Worm (Caenorhabditis elegans): ENCODE data around the gene pals-28.

- TF ChIP-seq elt-2 (tag; optimal IDR thresholded peaks at IDR 0.05) (peak; percentile 86), ceh-90 (tag; optimal IDR thresholded peaks at IDR 0.05) (no peak), sptf-1 (tag; optimal IDR thresholded peaks at IDR 0.05) (no peak), unc-62 (GFP tag; optimal IDR thresholded peaks at IDR 0.05) (no peak), nhr-47 (tag; optimal IDR thresholded peaks at IDR 0.05) (no peak), skn-1 (tag; optimal IDR thresholded peaks at IDR 0.05) (peak; percentile 25), ztf-11 (tag; optimal IDR thresholded peaks at IDR 0.05) (no peak), unc-130 (tag; optimal IDR thresholded peaks at IDR 0.05) (no peak), aly-2 (tag; optimal IDR thresholded peaks at IDR 0.05) (no peak), lsy-2 (tag; optimal IDR thresholded peaks at IDR 0.05) (peak; percentile 1 to 29), nhr-76 (tag; optimal IDR thresholded peaks at IDR 0.05) (no peak)
Observed at ce11 chrIII:4413099-4413498, 28.5 kb downstream of the pals-28 start, which contains the start of gene mpc-1.

Measured in whole organism, L1 larva.